Worm (Caenorhabditis elegans) whole organism, young adult: ENCODE measurements around the gene Y69H2.7.

Experiments used
- F23B12.7 ChIP-seq: sonication (generic microtip); optimal IDR thresholded peaks from 2 replicates; lab custom pipeline; 2017; ENCODE audit warnings: missing genetic modification characterization, mild to moderate bottlenecking, missing compliant biosample characterization, antibody characterized with exemption, moderate library complexity; ENCODE audit not compliant: insufficient read depth
- Y53F4B.3 ChIP-seq: fragments of 200-800 bp; sonication (Bioruptor generic); IDR thresholded peaks from 2 replicates; pipeline ENCODE4 v1.3.6; 2022; ENCODE audit warnings: missing genetic modification reagents, missing genetic modification characterization, missing compliant biosample characterization
- ama-1 ChIP-seq, 3 experiments: fragments of 150-350 bp in 1 of 3; sonication (generic microtip) in 2 of 3; optimal IDR thresholded peaks; 2 replicates each; lab custom pipeline; 2014 to 2018; ENCODE audit warnings: missing biosample characterization in 2 of 3, missing genetic modification characterization in 2 of 3, missing genetic modification reagents in 2 of 3
- efl-1 ChIP-seq: fragments of 150-350 bp; optimal IDR thresholded peaks from 2 replicates; lab custom pipeline; 2014; ENCODE audit warnings: missing biosample characterization, missing genetic modification reagents, missing genetic modification characterization
- hrde-1 ChIP-seq: sonication (generic microtip); optimal IDR thresholded peaks from 2 replicates; lab custom pipeline; 2016; ENCODE audit warnings: missing genetic modification characterization, mild to moderate bottlenecking, missing compliant biosample characterization, moderate library complexity, missing genotype, missing genetic modification reagents, borderline replicate concordance
- sea-2 ChIP-seq: fragments of 200-800 bp; sonication (Bioruptor generic); IDR thresholded peaks from 2 replicates; pipeline ENCODE4 v1.3.6; 2022; ENCODE audit warnings: missing genetic modification characterization, missing compliant biosample characterization
- sptf-2 ChIP-seq: fragments of 200-800 bp; sonication (Bioruptor generic); optimal IDR thresholded peaks from 2 replicates; lab custom pipeline; 2018; ENCODE audit warnings: mild to moderate bottlenecking, missing genetic modification characterization, missing compliant biosample characterization
- unc-62 ChIP-seq: fragments of 150-350 bp; optimal IDR thresholded peaks from 2 replicates; lab custom pipeline; 2014; ENCODE audit warnings: missing biosample characterization, missing genetic modification reagents, missing genetic modification characterization
- ztf-3 ChIP-seq: fragments of 200-800 bp; sonication (Bioruptor generic); optimal IDR thresholded peaks from 2 replicates; lab custom pipeline; 2018; ENCODE audit warnings: mild to moderate bottlenecking, missing genetic modification characterization, missing compliant biosample characterization

DNA sequence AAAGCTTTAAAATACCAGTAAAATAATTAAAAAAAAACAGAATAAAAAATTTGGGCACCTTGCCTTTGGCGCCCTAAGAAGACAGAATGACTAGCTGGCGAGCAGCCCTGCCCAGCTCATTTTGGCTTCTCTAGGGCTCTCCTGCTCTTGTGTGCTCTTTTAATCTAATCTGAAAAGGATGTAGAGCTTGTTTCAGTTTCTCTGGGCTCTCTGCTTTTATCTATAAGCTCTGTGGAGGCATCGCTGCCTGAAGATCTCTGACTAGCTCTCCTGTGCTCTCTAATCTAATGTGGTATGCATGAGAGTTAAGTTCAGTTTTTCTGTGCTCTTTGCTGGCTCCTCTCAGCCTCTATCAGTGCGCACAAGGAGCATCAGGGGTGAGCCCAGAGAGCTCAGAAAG lies 36.1 kb downstream of the Y69H2.7 start:
- no peak for TF ChIP-seq Y53F4B.3 (GFP tag; lab: Robert Waterston, UW)
- no peak for TF ChIP-seq hrde-1 (tag; lab: Kevin White, UChicago)
- TF ChIP-seq unc-62 (GFP tag; lab: Kevin White, UChicago) = no peak
- no peak for TF ChIP-seq sea-2 (GFP tag; lab: Robert Waterston, UW)
- TF ChIP-seq ama-1 (optimal IDR thresholded peaks at IDR 0.05; lab: Kevin White, UChicago) = no peak
- TF ChIP-seq ama-1 (GFP tag; optimal IDR thresholded peaks at IDR 0.05; lab: Kevin White, UChicago) = no peak
- TF ChIP-seq sptf-2 (GFP tag; lab: Kevin White, UChicago) = no peak
- no peak for TF ChIP-seq ztf-3 (GFP tag; lab: Kevin White, UChicago)
- TF ChIP-seq F23B12.7 (tag; lab: Kevin White, UChicago) = no peak
- TF ChIP-seq efl-1 (GFP tag; lab: Kevin White, UChicago) = no peak
